Worm (Caenorhabditis elegans) whole organism, L4 larva: ENCODE measurements around the gene zfp-1.
A peak's percentile ranks its signal among the peaks of the same experiment; 100 is the strongest.

ENCODE experiments used
- F26F4.8 ChIP-seq: fragments of 200-800 bp; sonication (Bioruptor generic); conservative IDR thresholded peaks from 2 replicates; pipeline ENCODE4 v1.3.6; 2022; ENCODE audit warnings: missing genetic modification characterization, missing compliant biosample characterization
- R02D3.7 ChIP-seq: fragments of 150-350 bp; sonication (generic microtip); optimal IDR thresholded peaks from 3 replicates; lab custom pipeline; 2014; ENCODE audit warnings: missing biosample characterization, missing genetic modification characterization
- ZK337.2 ChIP-seq: fragments of 200-800 bp; sonication (Bioruptor generic); IDR thresholded peaks from 2 replicates; pipeline ENCODE4 v1.3.6; 2022; ENCODE audit warnings: missing genetic modification reagents, missing genetic modification characterization, missing compliant biosample characterization
- arid-1 ChIP-seq: fragments of 200-800 bp; sonication (Bioruptor generic); conservative IDR thresholded peaks from 2 replicates; pipeline ENCODE4 v1.3.6; 2022; ENCODE audit warnings: missing genetic modification reagents, missing genetic modification characterization, missing compliant biosample characterization
- attf-4 ChIP-seq: sonication (generic microtip); optimal IDR thresholded peaks from 3 replicates; lab custom pipeline; 2017; ENCODE audit warnings: missing biosample characterization, missing genetic modification characterization
- ceh-20 ChIP-seq: fragments of 200-800 bp; sonication (Bioruptor generic); IDR thresholded peaks from 2 replicates; pipeline ENCODE4 v1.3.6; 2022; ENCODE audit warnings: missing genetic modification reagents, missing genetic modification characterization, missing compliant biosample characterization
- ceh-62 ChIP-seq: sonication (generic microtip); optimal IDR thresholded peaks from 2 replicates; lab custom pipeline; 2017; ENCODE audit warnings: missing biosample characterization, missing genetic modification characterization
- ceh-82 ChIP-seq: sonication (generic microtip); optimal IDR thresholded peaks from 2 replicates; lab custom pipeline; 2017; ENCODE audit warnings: missing biosample characterization, missing genetic modification characterization
- cey-2 ChIP-seq: sonication (generic microtip); optimal IDR thresholded peaks from 3 replicates; lab custom pipeline; 2017; ENCODE audit warnings: missing genetic modification characterization, mild to moderate bottlenecking, missing compliant biosample characterization, antibody characterized with exemption, borderline replicate concordance; ENCODE audit not compliant: insufficient read depth
- daf-12 ChIP-seq: fragments of 150-350 bp; optimal IDR thresholded peaks from 2 replicates; lab custom pipeline; 2014; ENCODE audit warnings: missing biosample characterization, missing genetic modification reagents, missing genetic modification characterization
- dmd-6 ChIP-seq: fragments of 200-800 bp; sonication (Bioruptor generic); IDR thresholded peaks from 2 replicates; pipeline ENCODE4 v1.3.6; 2022; ENCODE audit warnings: missing genetic modification reagents, missing genetic modification characterization, missing compliant biosample characterization
- dmd-8 ChIP-seq: fragments of 200-800 bp; sonication (Bioruptor generic); IDR thresholded peaks from 2 replicates; pipeline ENCODE4 v1.3.6; 2022; ENCODE audit warnings: missing genetic modification characterization, missing compliant biosample characterization
- dve-1 ChIP-seq: sonication (generic microtip); optimal IDR thresholded peaks from 2 replicates; lab custom pipeline; 2017; ENCODE audit warnings: antibody characterized with exemption, mild to moderate bottlenecking, missing genetic modification characterization, missing compliant biosample characterization; ENCODE audit not compliant: insufficient read depth
- fkh-10 ChIP-seq: fragments of 150-350 bp; optimal IDR thresholded peaks from 2 replicates; lab custom pipeline; 2014; ENCODE audit warnings: missing biosample characterization, missing genetic modification reagents, missing genetic modification characterization
- gei-8 ChIP-seq: fragments of 200-800 bp; sonication (Bioruptor generic); optimal IDR thresholded peaks from 2 replicates; lab custom pipeline; 2018; ENCODE audit warnings: mild to moderate bottlenecking, missing genetic modification characterization, missing compliant biosample characterization
- hlh-11 ChIP-seq: fragments of 200-800 bp; sonication (Bioruptor generic); optimal IDR thresholded peaks from 2 replicates; lab custom pipeline; 2018; ENCODE audit warnings: mild to moderate bottlenecking, missing genetic modification characterization, missing compliant biosample characterization
- hlh-30 ChIP-seq: sonication (generic microtip); optimal IDR thresholded peaks from 2 replicates; lab custom pipeline; 2017; ENCODE audit warnings: antibody characterized with exemption, mild to moderate bottlenecking, missing genetic modification characterization, missing compliant biosample characterization; ENCODE audit not compliant: insufficient read depth
- hmg-1.1 ChIP-seq: fragments of 200-800 bp; sonication (Bioruptor generic); IDR thresholded peaks from 2 replicates; pipeline ENCODE4 v1.3.6; 2022; ENCODE audit warnings: missing genetic modification reagents, missing genetic modification characterization, missing compliant biosample characterization
- jun-1 ChIP-seq: fragments of 150-350 bp; optimal IDR thresholded peaks from 2 replicates; lab custom pipeline; 2014; ENCODE audit warnings: missing biosample characterization, missing genetic modification reagents, missing genetic modification characterization
- lin-15B ChIP-seq: fragments of 150-350 bp; sonication (generic microtip); optimal IDR thresholded peaks from 3 replicates; lab custom pipeline; 2014; ENCODE audit warnings: missing biosample characterization, missing genetic modification characterization
- lin-38 ChIP-seq: fragments of 200-800 bp; sonication (Bioruptor generic); IDR thresholded peaks from 2 replicates; pipeline ENCODE4 v1.3.6; 2022; ENCODE audit warnings: missing genetic modification reagents, missing genetic modification characterization, missing compliant biosample characterization
- lir-3 ChIP-seq: sonication (generic microtip); optimal IDR thresholded peaks from 2 replicates; lab custom pipeline; 2016; ENCODE audit warnings: mild to moderate bottlenecking, missing genetic modification characterization, missing compliant biosample characterization
- madf-5 ChIP-seq, 2 experiments: fragments of 200-800 bp; sonication (Bioruptor generic); IDR thresholded peaks; 2 replicates each; pipeline ENCODE4 v1.3.6; 2022; ENCODE audit warnings: missing compliant biosample characterization in 2 of 2, missing genetic modification characterization in 2 of 2
- madf-9 ChIP-seq: fragments of 200-800 bp; sonication (Bioruptor generic); conservative IDR thresholded peaks from 2 replicates; pipeline ENCODE4 v1.3.6; 2022; ENCODE audit warnings: missing genetic modification reagents, missing genetic modification characterization, missing compliant biosample characterization
- mdl-1 ChIP-seq, 2 experiments: fragments of 150-350 bp in 1 of 2; sonication (generic microtip) in 1 of 2; optimal IDR thresholded peaks; 2 replicates each; lab custom pipeline; 2014 to 2017; ENCODE audit warnings: missing biosample characterization in 2 of 2, missing genetic modification characterization in 2 of 2
- mdt-29 ChIP-seq: fragments of 200-800 bp; sonication (Bioruptor generic); IDR thresholded peaks from 2 replicates; pipeline ENCODE4 v1.3.6; 2022; ENCODE audit warnings: missing genetic modification reagents, missing genetic modification characterization, missing compliant biosample characterization
- mep-1 ChIP-seq: fragments of 150-350 bp; sonication (generic microtip); optimal IDR thresholded peaks from 3 replicates; lab custom pipeline; 2014; ENCODE audit warnings: missing biosample characterization, missing genetic modification characterization
- mxl-2 ChIP-seq: fragments of 200-800 bp; sonication (Bioruptor generic); conservative IDR thresholded peaks from 2 replicates; pipeline ENCODE4 v1.3.6; 2022; ENCODE audit warnings: missing genetic modification reagents, missing genetic modification characterization, missing compliant biosample characterization
- mxl-3 ChIP-seq: fragments of 200-800 bp; sonication (Bioruptor generic); optimal IDR thresholded peaks from 2 replicates; lab custom pipeline; 2018; ENCODE audit warnings: mild to moderate bottlenecking, missing genetic modification characterization, missing compliant biosample characterization
- nhr-10 ChIP-seq: fragments of 150-350 bp; optimal IDR thresholded peaks from 2 replicates; lab custom pipeline; 2014; ENCODE audit warnings: missing biosample characterization, missing genetic modification characterization
- nhr-102 ChIP-seq: sonication (generic microtip); optimal IDR thresholded peaks from 2 replicates; lab custom pipeline; 2016; ENCODE audit warnings: mild to moderate bottlenecking, missing genetic modification characterization, moderate library complexity, missing compliant biosample characterization
- nhr-11 ChIP-seq: fragments of 150-350 bp; optimal IDR thresholded peaks from 2 replicates; lab custom pipeline; 2014; ENCODE audit warnings: missing biosample characterization, missing genetic modification characterization
- nhr-237 ChIP-seq: sonication (generic microtip); optimal IDR thresholded peaks from 2 replicates; lab custom pipeline; 2017; ENCODE audit warnings: missing biosample characterization, missing genetic modification characterization
- nhr-25 ChIP-seq: sonication (generic microtip); optimal IDR thresholded peaks from 2 replicates; lab custom pipeline; 2017; ENCODE audit warnings: missing genetic modification characterization, mild to moderate bottlenecking, missing compliant biosample characterization, antibody characterized with exemption, moderate library complexity, borderline replicate concordance; ENCODE audit not compliant: insufficient read depth
- nhr-41 ChIP-seq: fragments of 200-800 bp; sonication (Bioruptor generic); IDR thresholded peaks from 2 replicates; pipeline ENCODE4 v1.3.6; 2022; ENCODE audit warnings: missing genetic modification reagents, missing genetic modification characterization, missing compliant biosample characterization
- nhr-42 ChIP-seq: fragments of 200-800 bp; sonication (Bioruptor generic); IDR thresholded peaks from 2 replicates; pipeline ENCODE4 v1.3.6; 2022; ENCODE audit warnings: missing genetic modification characterization, missing compliant biosample characterization
- nhr-48 ChIP-seq: sonication (generic microtip); optimal IDR thresholded peaks from 2 replicates; lab custom pipeline; 2016; ENCODE audit warnings: mild to moderate bottlenecking, missing genetic modification characterization, missing compliant biosample characterization
- nhr-76 ChIP-seq: fragments of 150-350 bp; optimal IDR thresholded peaks from 2 replicates; lab custom pipeline; 2014; ENCODE audit warnings: missing biosample characterization, missing genetic modification characterization
- nhr-77 ChIP-seq: fragments of 150-350 bp; optimal IDR thresholded peaks from 2 replicates; lab custom pipeline; 2014; ENCODE audit warnings: missing biosample characterization, missing genetic modification characterization
- pqm-1 ChIP-seq: sonication (generic microtip); optimal IDR thresholded peaks from 2 replicates; lab custom pipeline; 2017; ENCODE audit warnings: missing biosample characterization, missing genetic modification characterization
- rbr-2 ChIP-seq: sonication (generic microtip); optimal IDR thresholded peaks from 2 replicates; lab custom pipeline; 2016; ENCODE audit warnings: missing genotype, missing genetic modification characterization, missing compliant biosample characterization
- saeg-2 ChIP-seq: fragments of 200-800 bp; sonication (Bioruptor generic); IDR thresholded peaks from 2 replicates; pipeline ENCODE4 v1.3.6; 2022; ENCODE audit warnings: missing genetic modification reagents, missing genetic modification characterization, missing compliant biosample characterization
- sdz-12 ChIP-seq: fragments of 200-800 bp; sonication (Bioruptor generic); optimal IDR thresholded peaks from 2 replicates; lab custom pipeline; 2018; ENCODE audit warnings: mild to moderate bottlenecking, missing genetic modification characterization, missing compliant biosample characterization
- skn-1 ChIP-seq: fragments of 150-350 bp; optimal IDR thresholded peaks from 2 replicates; lab custom pipeline; 2014; ENCODE audit warnings: missing biosample characterization, missing genetic modification characterization
- spr-3 ChIP-seq: fragments of 200-800 bp; sonication (Bioruptor generic); optimal IDR thresholded peaks from 2 replicates; lab custom pipeline; 2018; ENCODE audit warnings: mild to moderate bottlenecking, missing genetic modification characterization, missing compliant biosample characterization
- tra-1 ChIP-seq: fragments of 200-800 bp; sonication (Bioruptor generic); IDR thresholded peaks from 2 replicates; pipeline ENCODE4 v1.3.6; 2022; ENCODE audit warnings: missing genetic modification reagents, missing genetic modification characterization, missing compliant biosample characterization
- unc-130 ChIP-seq: sonication (generic microtip); optimal IDR thresholded peaks from 2 replicates; lab custom pipeline; 2016; ENCODE audit warnings: missing genetic modification reagents, missing genetic modification characterization, missing compliant biosample characterization
- unc-62 ChIP-seq, 3 experiments: fragments of 150-350 bp in 1 of 3; sonication (generic microtip); optimal IDR thresholded peaks in 2 of 3; peaks in 1 of 3; 1 replicate in 1 of 3; 2 replicates in 2 of 3; lab custom pipeline; 2014 to 2017; ENCODE audit warnings: missing biosample characterization in 3 of 3, missing genetic modification characterization in 3 of 3, missing genetic modification reagents in 3 of 3, missing genotype in 1 of 3
- vab-7 ChIP-seq: fragments of 200-800 bp; sonication (Bioruptor generic); IDR thresholded peaks from 2 replicates; pipeline ENCODE4 v1.3.6; 2022; ENCODE audit warnings: missing genetic modification reagents, missing genetic modification characterization, missing compliant biosample characterization
- zfp-3 ChIP-seq: fragments of 200-800 bp; sonication (Bioruptor generic); conservative IDR thresholded peaks from 2 replicates; pipeline ENCODE4 v1.3.6; 2022; ENCODE audit warnings: missing genetic modification reagents, missing genetic modification characterization, missing compliant biosample characterization
- zip-11 ChIP-seq: fragments of 200-800 bp; sonication (Bioruptor generic); IDR thresholded peaks from 2 replicates; pipeline ENCODE4 v1.3.6; 2022; ENCODE audit warnings: missing genetic modification characterization, missing compliant biosample characterization

Gene zfp-1

ce11 chrIII:8782744-8783143 lies 8.6 kb upstream of the zfp-1 start:
- TF ChIP-seq madf-9 (GFP tag; lab: Robert Waterston, UW) (no peak), pqm-1 (peak; percentile 50), ZK337.2 (GFP tag; lab: Robert Waterston, UW) (no peak), dmd-6 (GFP tag; lab: Robert Waterston, UW) (peak; percentile 96), mxl-2 (no peak), attf-4 (tag; lab: Kevin White, UChicago) (no peak), mdl-1 (tag; optimal IDR thresholded peaks at IDR 0.05; lab: Kevin White, UChicago) (peak in 1 of 2 experiments; percentile 77), ceh-82 (tag; lab: Kevin White, UChicago) (no peak), skn-1 (tag; lab: Kevin White, UChicago) (no peak), saeg-2 (no peak), hlh-11 (tag; lab: Kevin White, UChicago) (peak; percentile 88), tra-1 (0 out of 2 replicates have a peak, but pooled peaks have one; percentile 52), nhr-11 (tag; lab: Kevin White, UChicago) (no peak), vab-7 (GFP tag; lab: Robert Waterston, UW) (no peak), rbr-2 (tag; lab: Kevin White, UChicago) (no peak), F26F4.8 (no peak), nhr-76 (tag; lab: Kevin White, UChicago) (no peak), lin-15B (tag; lab: Kevin White, UChicago) (no peak), lin-38 (GFP tag; lab: Robert Waterston, UW) (no peak), lir-3 (tag; lab: Kevin White, UChicago) (no peak), cey-2 (tag; lab: Kevin White, UChicago) (no peak), dve-1 (tag; lab: Kevin White, UChicago) (peak; percentile 92), hlh-30 (tag; lab: Kevin White, UChicago) (peak; percentile 91), nhr-25 (tag; lab: Kevin White, UChicago) (peak; percentile 7), mdt-29 (GFP tag; lab: Robert Waterston, UW) (no peak), madf-5 (GFP tag; IDR thresholded peaks at IDR 0.05; lab: Robert Waterston, UW) (no peak), zfp-3 (GFP tag; lab: Robert Waterston, UW) (no peak), ceh-62 (tag; lab: Kevin White, UChicago) (no peak), zip-11 (GFP tag; lab: Robert Waterston, UW) (no peak), mxl-3 (GFP tag; lab: Kevin White, UChicago) (peak; percentile 3), R02D3.7 (tag; lab: Kevin White, UChicago) (no peak), mep-1 (peak; percentile 46), nhr-77 (peak; percentile 70), nhr-237 (no peak), nhr-48 (tag; lab: Kevin White, UChicago) (peak; percentile 58), fkh-10 (GFP tag; lab: Kevin White, UChicago) (no peak), nhr-10 (no peak), dmd-8 (no peak), unc-62 (GFP tag; optimal IDR thresholded peaks at IDR 0.05 in 1 of 2; lab: Kevin White, UChicago) (no peak), unc-62 (tag; optimal IDR thresholded peaks at IDR 0.05; lab: Kevin White, UChicago) (no peak), ceh-20 (GFP tag; lab: Robert Waterston, UW) (no peak), jun-1 (tag; lab: Kevin White, UChicago) (no peak), spr-3 (GFP tag; lab: Kevin White, UChicago) (no peak), gei-8 (GFP tag; lab: Kevin White, UChicago) (no peak), hmg-1.1 (GFP tag; lab: Robert Waterston, UW) (no peak), sdz-12 (GFP tag; lab: Kevin White, UChicago) (no peak), arid-1 (GFP tag; lab: Robert Waterston, UW) (no peak), nhr-41 (GFP tag; lab: Robert Waterston, UW) (no peak), daf-12 (no peak), unc-130 (GFP tag; lab: Kevin White, UChicago) (no peak), nhr-102 (tag; lab: Kevin White, UChicago) (no peak), nhr-42 (no peak)
